Fruit fly (Drosophila melanogaster) whole organism, embryonic: ENCODE results near the gene kairos.
A peak's percentile ranks its signal among the peaks of the same experiment; 100 is the strongest.

Experiments
- Adf1 ChIP-seq: fragments of 200-800 bp; sonication (Bioruptor generic); IDR thresholded peaks from 2 replicates; pipeline ENCODE4 v1.3.6; 2022; ENCODE audit warnings: missing biosample characterization, missing genetic modification characterization
- Bdp1 ChIP-seq: fragments of 200-800 bp; sonication (Bioruptor generic); optimal IDR thresholded peaks from 3 replicates; lab custom pipeline; 2016; ENCODE audit warnings: missing biosample characterization, missing genetic modification characterization
- CG10267 ChIP-seq: fragments of 200-800 bp; sonication (Bioruptor generic); optimal IDR thresholded peaks from 2 replicates; lab custom pipeline; 2018; ENCODE audit warnings: missing biosample characterization, mild to moderate bottlenecking, missing genetic modification characterization, moderate library complexity
- CG11456 ChIP-seq: fragments of 200-800 bp; sonication (Bioruptor generic); IDR thresholded peaks from 3 replicates; pipeline ENCODE4 v1.3.6; 2022; ENCODE audit warnings: missing biosample characterization, missing genetic modification characterization
- CG14667 ChIP-seq: fragments of 200-800 bp; sonication (Bioruptor generic); IDR thresholded peaks from 2 replicates; pipeline ENCODE4 v1.3.6; 2022; ENCODE audit warnings: missing biosample characterization, missing genetic modification characterization
- CG1602 ChIP-seq: fragments of 200-800 bp; sonication (Bioruptor generic); optimal IDR thresholded peaks from 3 replicates; lab custom pipeline; 2016; ENCODE audit warnings: missing biosample characterization, missing genetic modification characterization
- CG17186 ChIP-seq: fragments of 200-800 bp; sonication (Bioruptor generic); optimal IDR thresholded peaks from 3 replicates; lab custom pipeline; 2017; ENCODE audit warnings: missing biosample characterization, missing genetic modification reagents, missing genetic modification characterization
- CG18764 ChIP-seq: fragments of 200-800 bp; sonication (Bioruptor generic); optimal IDR thresholded peaks from 3 replicates; lab custom pipeline; 2016; ENCODE audit warnings: missing biosample characterization, missing genetic modification characterization
- CG33557 ChIP-seq: fragments of 200-800 bp; sonication (Bioruptor generic); optimal IDR thresholded peaks from 2 replicates; lab custom pipeline; 2019; ENCODE audit warnings: missing biosample characterization, mild to moderate bottlenecking, missing genetic modification characterization, moderate library complexity
- CG3847 ChIP-seq: fragments of 200-800 bp; sonication (Bioruptor generic); IDR thresholded peaks from 2 replicates; pipeline ENCODE4 v1.3.6; 2022; ENCODE audit warnings: missing biosample characterization, missing genetic modification characterization
- CG4282 ChIP-seq: fragments of 200-800 bp; sonication (Bioruptor generic); optimal IDR thresholded peaks from 2 replicates; lab custom pipeline; 2016; ENCODE audit warnings: missing biosample characterization, missing genetic modification characterization
- CG7786 ChIP-seq: fragments of 200-800 bp; sonication (Bioruptor generic); optimal IDR thresholded peaks from 2 replicates; lab custom pipeline; 2016; ENCODE audit warnings: missing biosample characterization, missing genetic modification characterization
- CG7987 ChIP-seq: fragments of 200-800 bp; sonication (Bioruptor generic); optimal IDR thresholded peaks from 2 replicates; lab custom pipeline; 2018; ENCODE audit warnings: missing biosample characterization, mild to moderate bottlenecking, missing genetic modification characterization, moderate library complexity
- CG9932 ChIP-seq: fragments of 200-800 bp; sonication (Bioruptor generic); IDR thresholded peaks from 2 replicates; pipeline ENCODE4 v1.3.6; 2022; ENCODE audit warnings: missing biosample characterization, missing genetic modification characterization
- CTCF ChIP-seq: fragments of 200-800 bp; sonication (Bioruptor generic); optimal IDR thresholded peaks from 2 replicates; lab custom pipeline; 2017; ENCODE audit warnings: missing biosample characterization, mild to moderate bottlenecking, missing genetic modification characterization, moderate library complexity
- Doc3 ChIP-seq: fragments of 200-800 bp; sonication (Bioruptor generic); IDR thresholded peaks from 3 replicates; pipeline ENCODE4 v1.3.6; 2022; ENCODE audit warnings: missing biosample characterization, missing genetic modification characterization; ENCODE audit not compliant: partially characterized antibody
- ERR ChIP-seq: fragments of 200-800 bp; sonication (Bioruptor generic); optimal IDR thresholded peaks from 2 replicates; lab custom pipeline; 2016; ENCODE audit warnings: missing biosample characterization, missing genetic modification characterization
- Ets65A ChIP-seq: fragments of 200-800 bp; sonication (Bioruptor generic); peaks from one replicate; lab custom pipeline; 2016; ENCODE audit warnings: missing biosample characterization, missing genetic modification characterization
- H15 ChIP-seq: fragments of 200-800 bp; sonication (Bioruptor generic); IDR thresholded peaks from 3 replicates; pipeline ENCODE4 v1.3.6; 2022; ENCODE audit warnings: missing biosample characterization, missing genetic modification characterization
- Hr3 ChIP-seq: fragments of 200-800 bp; sonication (Bioruptor generic); optimal IDR thresholded peaks from 3 replicates; lab custom pipeline; 2016; ENCODE audit warnings: missing biosample characterization, missing genetic modification characterization
- Jarid2 ChIP-seq: fragments of 200-800 bp; sonication (Bioruptor generic); optimal IDR thresholded peaks from 3 replicates; lab custom pipeline; 2017; ENCODE audit warnings: mild to moderate bottlenecking, missing biosample characterization, missing genetic modification reagents, missing genetic modification characterization
- MESR4 ChIP-seq: fragments of 200-800 bp; sonication (Bioruptor generic); optimal IDR thresholded peaks from 2 replicates; lab custom pipeline; 2018; ENCODE audit warnings: missing biosample characterization, mild to moderate bottlenecking, missing genetic modification characterization, moderate library complexity
- Mad ChIP-seq: fragments of 200-800 bp; sonication (Bioruptor generic); optimal IDR thresholded peaks from 2 replicates; lab custom pipeline; 2016; ENCODE audit warnings: missing biosample characterization, missing genetic modification characterization
- NfI ChIP-seq: fragments of 200-800 bp; sonication (Bioruptor generic); optimal IDR thresholded peaks from 3 replicates; lab custom pipeline; 2018; ENCODE audit warnings: missing biosample characterization, mild to moderate bottlenecking, missing genetic modification characterization, moderate library complexity
- Optix ChIP-seq: fragments of 200-800 bp; sonication (Bioruptor generic); IDR thresholded peaks from 3 replicates; pipeline ENCODE4 v1.3.6; 2022; ENCODE audit warnings: missing biosample characterization, missing genetic modification characterization
- Sry-β ChIP-seq: fragments of 200-800 bp; sonication (Bioruptor generic); optimal IDR thresholded peaks from 2 replicates; lab custom pipeline; 2018; ENCODE audit warnings: missing biosample characterization, mild to moderate bottlenecking, missing genetic modification characterization, moderate library complexity
- TFAM ChIP-seq: fragments of 200-800 bp; sonication (Bioruptor generic); optimal IDR thresholded peaks from 2 replicates; lab custom pipeline; 2017; ENCODE audit warnings: missing biosample characterization, missing genetic modification characterization, inconsistent platforms
- YL-1 ChIP-seq: fragments of 200-800 bp; sonication (Bioruptor generic); optimal IDR thresholded peaks from 3 replicates; lab custom pipeline; 2017; ENCODE audit warnings: missing biosample characterization, mild to moderate bottlenecking, missing genetic modification characterization
- ase ChIP-seq: fragments of 200-800 bp; sonication (Bioruptor generic); IDR thresholded peaks from 3 replicates; pipeline ENCODE4 v1.3.6; 2022; ENCODE audit warnings: missing biosample characterization, missing genetic modification characterization
- ato ChIP-seq: fragments of 200-800 bp; sonication (Bioruptor generic); IDR thresholded peaks from 2 replicates; pipeline ENCODE4 v1.3.6; 2022; ENCODE audit warnings: missing biosample characterization, missing genetic modification characterization; ENCODE audit not compliant: partially characterized antibody
- cato ChIP-seq: fragments of 200-800 bp; sonication (Bioruptor generic); optimal IDR thresholded peaks from 2 replicates; lab custom pipeline; 2016; ENCODE audit warnings: missing biosample characterization, missing genetic modification characterization, borderline replicate concordance
- caup ChIP-seq: fragments of 200-800 bp; sonication (Bioruptor generic); optimal IDR thresholded peaks from 3 replicates; lab custom pipeline; 2017; ENCODE audit warnings: missing biosample characterization, mild to moderate bottlenecking, missing genetic modification characterization, moderate library complexity; ENCODE audit not compliant: severe bottlenecking
- esg ChIP-seq: fragments of 200-800 bp; sonication (Bioruptor generic); conservative IDR thresholded peaks from 2 replicates; pipeline ENCODE4 v1.3.6; 2022; ENCODE audit warnings: missing biosample characterization, missing genetic modification characterization
- fd102C ChIP-seq: fragments of 200-800 bp; sonication (Bioruptor generic); optimal IDR thresholded peaks from 2 replicates; lab custom pipeline; 2018; ENCODE audit warnings: missing biosample characterization, mild to moderate bottlenecking, missing genetic modification characterization, moderate library complexity
- fd3F ChIP-seq: fragments of 200-800 bp; sonication (Bioruptor generic); optimal IDR thresholded peaks from 2 replicates; lab custom pipeline; 2018; ENCODE audit warnings: missing biosample characterization, mild to moderate bottlenecking, missing genetic modification characterization, moderate library complexity
- fd64A ChIP-seq: fragments of 200-800 bp; sonication (Bioruptor generic); optimal IDR thresholded peaks from 3 replicates; lab custom pipeline; 2018; ENCODE audit warnings: missing biosample characterization, mild to moderate bottlenecking, missing genetic modification characterization
- gsb-n ChIP-seq: fragments of 200-800 bp; sonication (Bioruptor generic); optimal IDR thresholded peaks from 3 replicates; lab custom pipeline; 2018; ENCODE audit warnings: missing biosample characterization, mild to moderate bottlenecking, missing genetic modification characterization
- hth ChIP-seq: fragments of >200 bp; optimal IDR thresholded peaks from 2 replicates; lab custom pipeline; 2017; ENCODE audit warnings: inconsistent platforms
- knrl ChIP-seq: fragments of 200-800 bp; sonication (Bioruptor generic); IDR thresholded peaks from 3 replicates; pipeline ENCODE4 v1.3.6; 2022; ENCODE audit warnings: missing biosample characterization, missing genetic modification characterization; ENCODE audit not compliant: partially characterized antibody
- nmo ChIP-seq: fragments of 200-800 bp; sonication (Bioruptor generic); optimal IDR thresholded peaks from 2 replicates; lab custom pipeline; 2018; ENCODE audit warnings: missing biosample characterization, mild to moderate bottlenecking, missing genetic modification characterization, moderate library complexity
- pita ChIP-seq: fragments of 200-800 bp; sonication (Bioruptor generic); optimal IDR thresholded peaks from 2 replicates; lab custom pipeline; 2017; ENCODE audit warnings: missing biosample characterization, mild to moderate bottlenecking, missing genetic modification characterization
- prd ChIP-seq, 3 experiments: fragments of >200 bp in 2 of 3; fragments of 200-800 bp in 1 of 3; sonication (Bioruptor generic) in 1 of 3; optimal IDR thresholded peaks in 2 of 3; IDR thresholded peaks in 1 of 3; 2 replicates in 2 of 3; 3 replicates in 1 of 3; pipeline versions ENCODE4 v1.3.6 to Lab custom; 2017 to 2022; ENCODE audit warnings: missing biosample characterization in 1 of 3, missing genetic modification characterization in 1 of 3
- pum ChIP-seq: fragments of 200-800 bp; sonication (Bioruptor generic); optimal IDR thresholded peaks from 2 replicates; lab custom pipeline; 2016; ENCODE audit warnings: missing biosample characterization, missing genetic modification characterization
- sc ChIP-seq, 3 experiments: fragments of >200 bp in 2 of 3; fragments of 200-800 bp in 1 of 3; sonication (Bioruptor generic) in 1 of 3; optimal IDR thresholded peaks; 2 replicates in 2 of 3; 3 replicates in 1 of 3; lab custom pipeline; 2017; ENCODE audit warnings: mild to moderate bottlenecking in 1 of 3, missing biosample characterization in 1 of 3, missing genetic modification characterization in 1 of 3, missing genetic modification reagents in 1 of 3
- schlank ChIP-seq: fragments of 200-800 bp; sonication (Bioruptor generic); optimal IDR thresholded peaks from 2 replicates; lab custom pipeline; 2018; ENCODE audit warnings: missing biosample characterization, mild to moderate bottlenecking, missing genetic modification characterization
- sd ChIP-seq: fragments of 200-800 bp; sonication (Bioruptor generic); optimal IDR thresholded peaks from 3 replicates; lab custom pipeline; 2018; ENCODE audit warnings: missing biosample characterization, mild to moderate bottlenecking, missing genetic modification characterization, moderate library complexity
- slbo ChIP-seq: fragments of 200-800 bp; sonication (Bioruptor generic); IDR thresholded peaks from 2 replicates; pipeline ENCODE4 v1.3.6; 2022; ENCODE audit warnings: missing biosample characterization, missing genetic modification characterization
- vfl ChIP-seq: fragments of 200-800 bp; sonication (Bioruptor generic); optimal IDR thresholded peaks from 2 replicates; lab custom pipeline; 2016; ENCODE audit warnings: missing biosample characterization, missing genetic modification characterization
- zen ChIP-seq: fragments of 200-800 bp; sonication (Bioruptor generic); optimal IDR thresholded peaks from 3 replicates; lab custom pipeline; 2018; ENCODE audit warnings: missing biosample characterization, mild to moderate bottlenecking, missing genetic modification characterization, moderate library complexity
- zen2 ChIP-seq: fragments of 200-800 bp; sonication (Bioruptor generic); IDR thresholded peaks from 3 replicates; pipeline ENCODE4 v1.3.6; 2022; ENCODE audit warnings: missing biosample characterization, missing genetic modification characterization; ENCODE audit not compliant: partially characterized antibody

The kairos gene

DNA sequence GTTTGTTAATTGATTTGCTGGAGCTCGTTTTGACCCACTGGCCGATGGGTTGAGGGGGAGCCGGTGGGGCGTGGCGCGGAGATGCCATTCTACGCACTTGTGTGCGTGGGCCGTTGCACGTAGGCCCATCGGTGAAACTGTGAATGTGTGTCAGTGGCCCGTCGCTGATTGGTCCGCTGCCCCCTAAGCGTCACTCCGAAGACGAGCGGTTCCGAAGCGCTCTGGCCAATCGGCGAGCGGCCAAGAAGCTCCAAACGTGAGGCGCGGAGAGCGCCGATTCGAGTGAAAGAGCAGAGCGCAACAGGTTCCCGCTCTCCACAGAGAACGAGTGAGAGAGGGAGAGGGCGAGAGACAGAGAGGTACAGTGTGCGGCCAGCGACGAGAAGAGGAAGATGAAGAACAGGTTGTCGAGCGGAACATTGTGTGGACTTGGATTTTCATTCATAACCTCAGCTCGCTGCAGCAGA is 43.5 kb downstream of the kairos start (continued):
- no peak for TF ChIP-seq sc (optimal IDR thresholded peaks at IDR 0.05; lab: Kevin White, UChicago)
- no peak for TF ChIP-seq sc (GFP tag; optimal IDR thresholded peaks at IDR 0.05; lab: Kevin White, UChicago)
- no peak for TF ChIP-seq CTCF (GFP tag; lab: Kevin White, UChicago)
- TF ChIP-seq vfl (GFP tag; lab: Kevin White, UChicago), result no peak
- TF ChIP-seq fd102C (GFP tag; lab: Kevin White, UChicago), result no peak
- TF ChIP-seq CG14667 (GFP tag; lab: Robert Waterston, UW), result no peak
- TF ChIP-seq H15 (GFP tag; lab: Robert Waterston, UW), result no peak
- no peak for TF ChIP-seq CG7786 (GFP tag; lab: Kevin White, UChicago)
- TF ChIP-seq CG7987 (GFP tag; lab: Kevin White, UChicago), result no peak
- TF ChIP-seq CG11456 (GFP tag; lab: Robert Waterston, UW), result no peak
- no peak for TF ChIP-seq Sry-β (GFP tag; lab: Kevin White, UChicago)
- no peak for TF ChIP-seq Hr3 (GFP tag; lab: Kevin White, UChicago)
- TF ChIP-seq slbo (GFP tag; lab: Robert Waterston, UW), result no peak
- TF ChIP-seq Jarid2, result peak; percentile 71
- TF ChIP-seq CG10267 (tag; lab: Kevin White, UChicago), result no peak
- TF ChIP-seq CG18764 (GFP tag; lab: Kevin White, UChicago), result no peak
- TF ChIP-seq gsb-n (tag; lab: Kevin White, UChicago), result no peak
- TF ChIP-seq fd3F (GFP tag; lab: Kevin White, UChicago), result no peak
- 0 out of 3 replicates have a peak, but pooled peaks have one; percentile 42 for TF ChIP-seq Doc3
- TF ChIP-seq Ets65A (GFP tag; lab: Kevin White, UChicago), result no peak
- TF ChIP-seq hth (lab: Kevin White, UChicago), result no peak
- no peak for TF ChIP-seq zen (tag; lab: Kevin White, UChicago)
- TF ChIP-seq pita (GFP tag; lab: Kevin White, UChicago), result no peak
- no peak for TF ChIP-seq CG33557
- TF ChIP-seq ato (GFP tag; lab: Robert Waterston, UW), result no peak; the same call in 1 of the 2 replicates
- no peak for TF ChIP-seq NfI (GFP tag; lab: Kevin White, UChicago)
- TF ChIP-seq Optix, result no peak
- no peak for TF ChIP-seq fd64A (GFP tag; lab: Kevin White, UChicago)
- no peak for TF ChIP-seq MESR4 (GFP tag; lab: Kevin White, UChicago)
- TF ChIP-seq ase (GFP tag; lab: Robert Waterston, UW), result no peak
- no peak for TF ChIP-seq YL-1 (GFP tag; lab: Kevin White, UChicago)
- no peak for TF ChIP-seq CG9932 (GFP tag; lab: Robert Waterston, UW)
- no peak for TF ChIP-seq sd (tag; lab: Kevin White, UChicago)
- no peak for TF ChIP-seq ERR (GFP tag; lab: Kevin White, UChicago)
- TF ChIP-seq knrl, result no peak
- no peak for TF ChIP-seq esg (GFP tag; lab: Robert Waterston, UW)
- TF ChIP-seq CG4282, result no peak
- TF ChIP-seq prd (optimal IDR thresholded peaks at IDR 0.05; lab: Kevin White, UChicago), result no peak
- no peak for TF ChIP-seq prd (GFP tag; IDR thresholded peaks at IDR 0.05; lab: Robert Waterston, UW)
- TF ChIP-seq TFAM (GFP tag; lab: Kevin White, UChicago), result no peak
- no peak for TF ChIP-seq nmo (GFP tag; lab: Kevin White, UChicago)
- no peak for TF ChIP-seq Mad
- peak; percentile 83 for TF ChIP-seq zen2 (GFP tag; lab: Robert Waterston, UW)
- TF ChIP-seq CG3847 (GFP tag; lab: Robert Waterston, UW), result no peak
- no peak for TF ChIP-seq schlank (tag; lab: Kevin White, UChicago)
- no peak for TF ChIP-seq caup (GFP tag; lab: Kevin White, UChicago)
- TF ChIP-seq CG17186, result no peak
- no peak for TF ChIP-seq Bdp1 (GFP tag; lab: Kevin White, UChicago)
- peak; percentile 84 for TF ChIP-seq Adf1 (GFP tag; lab: Robert Waterston, UW)
- no peak for TF ChIP-seq cato (GFP tag; lab: Kevin White, UChicago)
- no peak for TF ChIP-seq pum (GFP tag; lab: Kevin White, UChicago)
- TF ChIP-seq CG1602 (GFP tag; lab: Kevin White, UChicago), result no peak
